Fruit fly (Drosophila melanogaster) whole organism, wandering third instar larva: ENCODE measurements around the gene strat.

Experiments
- Abd-B ChIP-seq: fragments of >200 bp; optimal IDR thresholded peaks from 2 replicates; lab custom pipeline; 2017; ENCODE audit warnings: missing biosample characterization, missing genetic modification characterization
- CG32264 ChIP-seq: fragments of 200-800 bp; sonication (Bioruptor generic); optimal IDR thresholded peaks from 2 replicates; lab custom pipeline; 2016; ENCODE audit warnings: missing biosample characterization, missing genetic modification characterization
- CG9705 ChIP-seq: fragments of 200-800 bp; sonication (Bioruptor generic); optimal IDR thresholded peaks from 2 replicates; lab custom pipeline; 2018; ENCODE audit warnings: missing biosample characterization, mild to moderate bottlenecking, missing genetic modification characterization
- CrebA ChIP-seq: fragments of 200-800 bp; sonication (Bioruptor generic); optimal IDR thresholded peaks from 2 replicates; lab custom pipeline; 2016; ENCODE audit warnings: missing biosample characterization, mild to moderate bottlenecking, missing genetic modification characterization, borderline replicate concordance
- Dfd ChIP-seq: fragments of >200 bp; optimal IDR thresholded peaks from 2 replicates; lab custom pipeline; 2017; ENCODE audit warnings: missing biosample characterization, missing genetic modification characterization
- Dif ChIP-seq: fragments of 200-275, 200-300 bp; sonication (Bioruptor generic); optimal IDR thresholded peaks from 2 replicates; lab custom pipeline; 2018; ENCODE audit warnings: missing biosample characterization, missing genetic modification characterization; ENCODE audit not compliant: partially characterized antibody
- GATAd ChIP-seq: sonication (Bioruptor generic); optimal IDR thresholded peaks from 2 replicates; lab custom pipeline; 2016; ENCODE audit warnings: missing biosample characterization, missing genetic modification characterization
- HLH106 ChIP-seq: fragments of 200-800 bp; optimal IDR thresholded peaks from 3 replicates; lab custom pipeline; 2019; ENCODE audit warnings: missing biosample characterization, mild to moderate bottlenecking, missing genetic modification characterization, moderate library complexity
- Hnf4 ChIP-seq: fragments of 200-800 bp; sonication (Bioruptor generic); optimal IDR thresholded peaks from 2 replicates; lab custom pipeline; 2016; ENCODE audit warnings: missing biosample characterization, mild to moderate bottlenecking, missing genetic modification characterization
- Hr78 ChIP-seq: fragments of >200 bp; optimal IDR thresholded peaks from 2 replicates; lab custom pipeline; 2017; ENCODE audit warnings: missing biosample characterization, missing genetic modification characterization
- Hr83 ChIP-seq: fragments of 200-300 bp; sonication (Bioruptor generic); optimal IDR thresholded peaks from 2 replicates; lab custom pipeline; 2016; ENCODE audit warnings: missing biosample characterization, mild to moderate bottlenecking, missing genetic modification characterization, moderate library complexity; ENCODE audit not compliant: poor library complexity, severe bottlenecking
- Jra ChIP-seq: sonication (Bioruptor generic); optimal IDR thresholded peaks from 2 replicates; lab custom pipeline; 2016; ENCODE audit warnings: missing biosample characterization, missing genetic modification characterization
- Mio ChIP-seq: sonication (Bioruptor generic); optimal IDR thresholded peaks from 2 replicates; lab custom pipeline; 2016; ENCODE audit warnings: missing biosample characterization, missing genetic modification characterization
- Myc ChIP-seq: fragments of >200 bp; optimal IDR thresholded peaks from 2 replicates; lab custom pipeline; 2017
- N ChIP-seq: fragments of >200 bp; optimal IDR thresholded peaks from 2 replicates; lab custom pipeline; 2018; ENCODE audit warnings: missing biosample characterization, missing external identifiers, missing genetic modification characterization
- OdsH ChIP-seq: fragments of 200-800 bp; sonication (Bioruptor generic); optimal IDR thresholded peaks from 2 replicates; lab custom pipeline; 2016; ENCODE audit warnings: missing biosample characterization, mild to moderate bottlenecking, missing genetic modification characterization
- Rel ChIP-seq, 2 experiments: fragments of 200-800 bp; sonication (Bioruptor generic) in 1 of 2; optimal IDR thresholded peaks; 2 replicates in 1 of 2; 3 replicates in 1 of 2; lab custom pipeline; 2016 to 2019; ENCODE audit warnings: mild to moderate bottlenecking in 2 of 2, missing biosample characterization in 2 of 2, missing genetic modification characterization in 2 of 2, moderate library complexity in 1 of 2
- Sp1 ChIP-seq: fragments of 200-800 bp; sonication (Bioruptor generic); optimal IDR thresholded peaks from 3 replicates; lab custom pipeline; 2019; ENCODE audit warnings: missing biosample characterization, mild to moderate bottlenecking, missing genetic modification characterization, moderate library complexity
- Vsx2 ChIP-seq: fragments of 200-300, 225-300 bp; sonication (Bioruptor generic); optimal IDR thresholded peaks from 2 replicates; lab custom pipeline; 2018; ENCODE audit warnings: missing biosample characterization, missing genetic modification characterization; ENCODE audit not compliant: partially characterized antibody
- br ChIP-seq: fragments of 200-800 bp; sonication (Bioruptor generic); optimal IDR thresholded peaks from 2 replicates; lab custom pipeline; 2016; ENCODE audit warnings: missing biosample characterization, missing genetic modification characterization
- brk ChIP-seq: fragments of 200-800 bp; sonication (Bioruptor generic); optimal IDR thresholded peaks from 2 replicates; lab custom pipeline; 2016; ENCODE audit warnings: missing biosample characterization, mild to moderate bottlenecking, missing genetic modification characterization
- dl ChIP-seq, 2 experiments: fragments of 175-275, 200-275 bp in 1 of 2; fragments of 200-275 bp in 1 of 2; sonication (Bioruptor generic); optimal IDR thresholded peaks; lab custom pipeline; 2018; ENCODE audit warnings: mild to moderate bottlenecking in 2 of 2, missing biosample characterization in 2 of 2, missing genetic modification characterization in 2 of 2, moderate library complexity in 2 of 2; ENCODE audit not compliant: partially characterized antibody in 2 of 2, insufficient read depth in 1 of 2
- dmrt93B ChIP-seq: fragments of 200-800 bp; sonication (Bioruptor generic); optimal IDR thresholded peaks from 2 replicates; lab custom pipeline; 2018; ENCODE audit warnings: missing biosample characterization, mild to moderate bottlenecking, missing genetic modification characterization
- dsf ChIP-seq: sonication (Bioruptor generic); optimal IDR thresholded peaks from 2 replicates; lab custom pipeline; 2016; ENCODE audit warnings: missing biosample characterization, missing genetic modification characterization, borderline replicate concordance
- ey ChIP-seq: fragments of 200-800 bp; sonication (Bioruptor generic); optimal IDR thresholded peaks from 2 replicates; lab custom pipeline; 2016; ENCODE audit warnings: missing biosample characterization, missing genetic modification characterization
- foxo ChIP-seq, 2 experiments: fragments of 200-800 bp; sonication (Bioruptor generic); optimal IDR thresholded peaks; 2 replicates in 1 of 2; 3 replicates in 1 of 2; lab custom pipeline; 2016 to 2017; ENCODE audit warnings: missing biosample characterization in 2 of 2, missing genetic modification characterization in 2 of 2
- fru ChIP-seq: fragments of 200-800 bp; sonication (Bioruptor generic); optimal IDR thresholded peaks from 3 replicates; lab custom pipeline; 2016; ENCODE audit warnings: missing biosample characterization, mild to moderate bottlenecking, missing genetic modification characterization
- h ChIP-seq: fragments of 200-800 bp; sonication (Bioruptor generic); optimal IDR thresholded peaks from 3 replicates; lab custom pipeline; 2016; ENCODE audit warnings: missing biosample characterization, mild to moderate bottlenecking, missing genetic modification characterization
- jim ChIP-seq: fragments of 175-275, 200-325 bp; sonication (Bioruptor generic); optimal IDR thresholded peaks from 2 replicates; lab custom pipeline; 2016; ENCODE audit warnings: missing biosample characterization, mild to moderate bottlenecking, missing genetic modification characterization
- lola ChIP-seq: fragments of >200 bp; optimal IDR thresholded peaks from 2 replicates; lab custom pipeline; 2017; ENCODE audit warnings: missing biosample characterization, missing genetic modification characterization
- pan ChIP-seq: fragments of >200 bp; optimal IDR thresholded peaks from 2 replicates; lab custom pipeline; 2017
- psq ChIP-seq: fragments of 200-800 bp; sonication (Bioruptor generic); optimal IDR thresholded peaks from 3 replicates; lab custom pipeline; 2017; ENCODE audit warnings: missing biosample characterization, mild to moderate bottlenecking, missing genetic modification characterization, moderate library complexity
- rgr ChIP-seq: fragments of 200-800 bp; sonication (Bioruptor generic); optimal IDR thresholded peaks from 3 replicates; lab custom pipeline; 2016; ENCODE audit warnings: missing biosample characterization, mild to moderate bottlenecking, missing genetic modification characterization
- sage ChIP-seq: fragments of 200-800 bp; sonication (Bioruptor generic); optimal IDR thresholded peaks from 2 replicates; lab custom pipeline; 2016; ENCODE audit warnings: missing biosample characterization, mild to moderate bottlenecking, missing genetic modification characterization
- sv ChIP-seq: fragments of 200-800 bp; sonication (Bioruptor generic); optimal IDR thresholded peaks from 3 replicates; lab custom pipeline; 2016; ENCODE audit warnings: missing biosample characterization, missing genetic modification characterization
- tai ChIP-seq: sonication (Bioruptor generic); optimal IDR thresholded peaks from 2 replicates; lab custom pipeline; 2016; ENCODE audit warnings: missing biosample characterization, missing genetic modification characterization
- usp ChIP-seq: fragments of >200 bp; optimal IDR thresholded peaks from 2 replicates; lab custom pipeline; 2017; ENCODE audit warnings: missing biosample characterization, missing genetic modification characterization
- woc ChIP-seq: sonication (Bioruptor generic); optimal IDR thresholded peaks from 2 replicates; lab custom pipeline; 2016; ENCODE audit warnings: missing biosample characterization, mild to moderate bottlenecking, missing genetic modification characterization

The strat gene

dm6 chr2L:8289352-8290091 is 30.6 kb upstream of the strat start:
- no peak for TF ChIP-seq Sp1
- TF ChIP-seq h (GFP tag; lab: Kevin White, UChicago): no peak
- no peak for TF ChIP-seq tai (GFP tag; lab: Kevin White, UChicago)
- no peak for TF ChIP-seq Hr83 (GFP tag; lab: Kevin White, UChicago)

dm6 chr2L:8290092-8290424 is 30.1 kb upstream of the strat start:
- TF ChIP-seq CG9705 (GFP tag; lab: Kevin White, UChicago) (no peak), Abd-B (GFP tag; lab: Kevin White, UChicago) (no peak), dmrt93B (GFP tag; lab: Kevin White, UChicago) (no peak), brk (GFP tag; lab: Kevin White, UChicago) (no peak), Hr78 (GFP tag; lab: Kevin White, UChicago) (no peak), Myc (lab: Kevin White, UChicago) (no peak), Hnf4 (no peak), ey (GFP tag; lab: Kevin White, UChicago) (no peak), dl (GFP tag; optimal IDR thresholded peaks at IDR 0.05; lab: Kevin White, UChicago; ENCODE audit: insufficient read depth in 1 of 2, partially characterized antibody in 2 of 2) (no peak), Mio (GFP tag; lab: Kevin White, UChicago) (no peak), sv (no peak)

DNA sequence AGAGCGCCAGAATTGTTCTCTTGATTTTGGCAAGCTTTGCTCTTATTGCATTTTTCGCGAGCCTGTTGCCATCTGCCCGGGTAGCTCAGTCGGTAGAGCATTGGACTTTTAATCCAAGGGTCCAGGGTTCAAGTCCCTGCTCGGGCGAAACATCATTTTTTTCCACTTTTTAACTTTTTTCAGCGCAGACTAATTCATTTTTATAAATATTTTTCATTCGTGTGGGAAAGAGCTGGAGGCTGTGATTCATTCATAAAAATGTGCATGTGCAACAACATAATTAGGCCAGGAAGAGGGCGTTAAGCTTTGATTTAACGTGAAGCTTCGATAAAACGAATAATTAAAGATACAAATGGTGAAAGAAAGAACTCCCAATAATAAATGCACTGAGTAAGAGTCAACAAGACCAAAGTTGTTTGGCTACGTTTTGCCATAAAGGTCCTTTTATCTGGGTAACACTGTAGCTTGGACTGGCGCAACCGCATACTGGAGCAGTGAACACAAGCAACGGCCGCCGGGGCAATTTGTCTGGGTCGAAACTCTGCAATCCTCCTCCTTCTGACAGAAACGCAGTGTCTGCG is 29.4 kb upstream of the strat start:
- TF ChIP-seq CG32264 (GFP tag; lab: Kevin White, UChicago): peak; percentile 59
- TF ChIP-seq CG9705 (GFP tag; lab: Kevin White, UChicago): peak; percentile 63
- peak; percentile 85 for TF ChIP-seq Sp1
- peak; percentile 30 to 89 for TF ChIP-seq foxo (GFP tag; optimal IDR thresholded peaks at IDR 0.05; lab: Kevin White, UChicago)
- peak; percentile 83 for TF ChIP-seq rgr (GFP tag; lab: Kevin White, UChicago)
- TF ChIP-seq Hr78 (GFP tag; lab: Kevin White, UChicago): no peak
- TF ChIP-seq Abd-B (GFP tag; lab: Kevin White, UChicago): no peak
- no peak for TF ChIP-seq dl (GFP tag; optimal IDR thresholded peaks at IDR 0.05; lab: Kevin White, UChicago; ENCODE audit: insufficient read depth in 1 of 2, partially characterized antibody in 2 of 2)
- peak; percentile 15 for TF ChIP-seq Mio (GFP tag; lab: Kevin White, UChicago)
- peak; percentile 73 for TF ChIP-seq sage (GFP tag; lab: Kevin White, UChicago)
- peak; percentile 89 for TF ChIP-seq h (GFP tag; lab: Kevin White, UChicago)
- TF ChIP-seq lola (GFP tag; lab: Kevin White, UChicago): no peak
- peak; percentile 85 for TF ChIP-seq ey (GFP tag; lab: Kevin White, UChicago)
- peak; percentile 81 for TF ChIP-seq tai (GFP tag; lab: Kevin White, UChicago)
- TF ChIP-seq OdsH (GFP tag; lab: Kevin White, UChicago): peak; percentile 83
- no peak for TF ChIP-seq usp (GFP tag; lab: Kevin White, UChicago)
- TF ChIP-seq psq: peak; percentile 76
- peak; percentile 85 for TF ChIP-seq Hnf4
- TF ChIP-seq dsf (GFP tag; lab: Kevin White, UChicago): no peak
- TF ChIP-seq Hr83 (GFP tag; lab: Kevin White, UChicago): no peak
- TF ChIP-seq woc (GFP tag; lab: Kevin White, UChicago): peak; percentile 85
- peak; percentile 61 for TF ChIP-seq brk (GFP tag; lab: Kevin White, UChicago)
- peak; percentile 85 for TF ChIP-seq br (GFP tag; lab: Kevin White, UChicago)
- TF ChIP-seq sv: no peak
- TF ChIP-seq dmrt93B (GFP tag; lab: Kevin White, UChicago): peak; percentile 73
- TF ChIP-seq GATAd (GFP tag; lab: Kevin White, UChicago): no peak
- TF ChIP-seq Dfd (GFP tag; lab: Kevin White, UChicago): no peak
- no peak for TF ChIP-seq Vsx2 (GFP tag; lab: Kevin White, UChicago)
- TF ChIP-seq Jra (GFP tag; lab: Kevin White, UChicago): peak; percentile 64
- no peak for TF ChIP-seq Myc (lab: Kevin White, UChicago)
- peak; percentile 87 for TF ChIP-seq HLH106 (tag; lab: Kevin White, UChicago)
- peak; percentile 62 for TF ChIP-seq CrebA (GFP tag; lab: Kevin White, UChicago)
- no peak for TF ChIP-seq Dif (GFP tag; lab: Kevin White, UChicago)
- TF ChIP-seq jim (GFP tag; lab: Kevin White, UChicago): no peak
- peak; percentile 87 for TF ChIP-seq fru (GFP tag; lab: Kevin White, UChicago)
- TF ChIP-seq Rel (GFP tag; optimal IDR thresholded peaks at IDR 0.05; lab: Kevin White, UChicago): peak; percentile 8
- TF ChIP-seq Rel (tag; optimal IDR thresholded peaks at IDR 0.05; lab: Kevin White, UChicago): peak; percentile 62
- TF ChIP-seq pan (lab: Kevin White, UChicago): no peak
- no peak for TF ChIP-seq N
